Fruit fly (Drosophila melanogaster) whole organism, adult: ENCODE data around the gene CG31441.

Source experiments
- CG11617 ChIP-seq: fragments of 200-800 bp; sonication (Bioruptor generic); optimal IDR thresholded peaks from 2 replicates; lab custom pipeline; 2017; ENCODE audit warnings: mild to moderate bottlenecking, missing biosample characterization, missing genetic modification reagents, missing genetic modification characterization
- CG12768 ChIP-seq: fragments of 200-800 bp; sonication (Bioruptor generic); optimal IDR thresholded peaks from 2 replicates; lab custom pipeline; 2017; ENCODE audit warnings: missing biosample characterization, missing genetic modification characterization, mild to moderate bottlenecking, moderate library complexity, missing genetic modification reagents
- CG14711 ChIP-seq: fragments of 200-800 bp; sonication (Bioruptor generic); optimal IDR thresholded peaks from 2 replicates; lab custom pipeline; 2018; ENCODE audit warnings: missing biosample characterization, mild to moderate bottlenecking, missing genetic modification characterization, moderate library complexity
- CG1620 ChIP-seq: fragments of 200-800 bp; sonication (Bioruptor generic); optimal IDR thresholded peaks from 2 replicates; lab custom pipeline; 2016; ENCODE audit warnings: missing biosample characterization, missing genetic modification characterization
- CG33017 ChIP-seq: fragments of 200-800 bp; sonication (Bioruptor generic); optimal IDR thresholded peaks from 2 replicates; lab custom pipeline; 2018; ENCODE audit warnings: missing biosample characterization, mild to moderate bottlenecking, missing genetic modification characterization, moderate library complexity
- CG5204 ChIP-seq: fragments of 200-800 bp; sonication (Bioruptor generic); optimal IDR thresholded peaks from 2 replicates; lab custom pipeline; 2016; ENCODE audit warnings: missing biosample characterization, missing genetic modification characterization
- CG7045 ChIP-seq: fragments of 200-800 bp; sonication (Bioruptor generic); optimal IDR thresholded peaks from 2 replicates; lab custom pipeline; 2017; ENCODE audit warnings: missing biosample characterization, mild to moderate bottlenecking, missing genetic modification characterization
- CG7101 ChIP-seq: fragments of 200-800 bp; sonication (Bioruptor generic); optimal IDR thresholded peaks from 2 replicates; lab custom pipeline; 2018; ENCODE audit warnings: missing biosample characterization, mild to moderate bottlenecking, missing genetic modification characterization, moderate library complexity
- Clk ChIP-seq: fragments of 200-800 bp; sonication (Bioruptor generic); optimal IDR thresholded peaks from 2 replicates; lab custom pipeline; 2017; ENCODE audit warnings: missing biosample characterization, missing genetic modification characterization
- Crg-1 ChIP-seq: fragments of 200-800 bp; sonication (Bioruptor generic); optimal IDR thresholded peaks from 2 replicates; lab custom pipeline; 2016; ENCODE audit warnings: missing biosample characterization, missing genetic modification characterization
- Hr96 ChIP-seq: fragments of 200-800 bp; sonication (Bioruptor generic); optimal IDR thresholded peaks from 2 replicates; lab custom pipeline; 2016; ENCODE audit warnings: missing biosample characterization, missing genetic modification characterization
- Mnt ChIP-seq: fragments of 200-800 bp; sonication (Bioruptor generic); optimal IDR thresholded peaks from 2 replicates; lab custom pipeline; 2016; ENCODE audit warnings: missing biosample characterization, mild to moderate bottlenecking, missing genetic modification characterization
- bab1 ChIP-seq: fragments of 200-800 bp; sonication (Bioruptor generic); optimal IDR thresholded peaks from 3 replicates; lab custom pipeline; 2019; ENCODE audit warnings: missing biosample characterization, mild to moderate bottlenecking, missing genetic modification characterization, moderate library complexity
- cic ChIP-seq: fragments of 200-800 bp; sonication (Bioruptor generic); optimal IDR thresholded peaks from 2 replicates; lab custom pipeline; 2017; ENCODE audit warnings: missing biosample characterization, mild to moderate bottlenecking, missing genetic modification characterization, moderate library complexity
- cnc ChIP-seq, 2 experiments: fragments of >200 bp; optimal IDR thresholded peaks; 2 replicates each; lab custom pipeline; 2017
- kay ChIP-seq: fragments of 200-800 bp; sonication (Bioruptor generic); peaks from one replicate; lab custom pipeline; 2016; ENCODE audit warnings: missing biosample characterization, missing genetic modification characterization, borderline replicate concordance
- ovo ChIP-seq: fragments of 200-800 bp; sonication (Bioruptor generic); optimal IDR thresholded peaks from 2 replicates; lab custom pipeline; 2016; ENCODE audit warnings: missing biosample characterization, missing genetic modification characterization
- pad ChIP-seq: fragments of 200-800 bp; sonication (Bioruptor generic); optimal IDR thresholded peaks from 3 replicates; lab custom pipeline; 2017; ENCODE audit warnings: missing biosample characterization, missing genetic modification characterization, mild to moderate bottlenecking, moderate library complexity, missing genetic modification reagents
- tj ChIP-seq: fragments of 200-800 bp; sonication (Bioruptor generic); optimal IDR thresholded peaks from 3 replicates; lab custom pipeline; 2017; ENCODE audit warnings: missing biosample characterization, mild to moderate bottlenecking, missing genetic modification characterization, moderate library complexity
- toe ChIP-seq: fragments of 200-800 bp; sonication (Bioruptor generic); optimal IDR thresholded peaks from 2 replicates; lab custom pipeline; 2016; ENCODE audit warnings: missing biosample characterization, missing genetic modification characterization

CG31441 gene

DNA sequence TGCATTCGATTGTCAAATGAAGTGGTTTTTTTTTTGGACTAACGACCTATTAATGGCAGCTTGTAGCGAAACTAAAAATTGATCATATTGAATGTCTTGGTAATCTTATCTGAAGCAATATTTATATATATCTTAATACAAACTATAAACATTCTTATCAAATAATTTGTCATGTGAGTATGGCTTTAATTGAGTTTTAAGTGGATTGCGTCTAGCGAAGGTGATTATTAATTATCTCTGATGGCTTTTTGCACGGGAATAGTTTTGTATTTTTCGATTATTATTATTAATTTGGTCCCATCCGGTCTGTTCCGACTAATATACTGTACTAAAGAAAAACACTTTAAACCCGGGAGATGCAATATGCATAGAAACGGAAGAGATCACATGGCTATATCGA lies 10.8 kb downstream of the CG31441 start:
- no peak for TF ChIP-seq CG14711 (tag; lab: Kevin White, UChicago)
- no peak for TF ChIP-seq ovo
- TF ChIP-seq CG33017 (tag; lab: Kevin White, UChicago), result no peak
- no peak for TF ChIP-seq CG7101 (tag; lab: Kevin White, UChicago)
- TF ChIP-seq pad (GFP tag; lab: Kevin White, UChicago), result no peak
- TF ChIP-seq Hr96 (GFP tag; lab: Kevin White, UChicago), result no peak
- TF ChIP-seq CG5204, result no peak
- TF ChIP-seq cic (GFP tag; lab: Kevin White, UChicago), result no peak
- no peak for TF ChIP-seq CG1620
- no peak for TF ChIP-seq CG11617
- TF ChIP-seq Mnt (GFP tag; lab: Kevin White, UChicago), result no peak
- TF ChIP-seq CG7045 (GFP tag; lab: Kevin White, UChicago), result no peak
- no peak for TF ChIP-seq tj (GFP tag; lab: Kevin White, UChicago)
- TF ChIP-seq Clk (GFP tag; lab: Kevin White, UChicago), result no peak
- no peak for TF ChIP-seq toe (GFP tag; lab: Kevin White, UChicago)
- no peak for TF ChIP-seq cnc (optimal IDR thresholded peaks at IDR 0.05; lab: Kevin White, UChicago)
- TF ChIP-seq Crg-1 (GFP tag; lab: Kevin White, UChicago), result no peak
- TF ChIP-seq bab1 (GFP tag; lab: Kevin White, UChicago), result no peak

- TF ChIP-seq tj (GFP tag; lab: Kevin White, UChicago), result no peak
- no peak for TF ChIP-seq CG33017 (tag; lab: Kevin White, UChicago)
- TF ChIP-seq CG5204, result no peak
- TF ChIP-seq CG11617, result no peak
- TF ChIP-seq toe (GFP tag; lab: Kevin White, UChicago), result no peak
- no peak for TF ChIP-seq Crg-1 (GFP tag; lab: Kevin White, UChicago)
- TF ChIP-seq cic (GFP tag; lab: Kevin White, UChicago), result no peak
- no peak for TF ChIP-seq pad (GFP tag; lab: Kevin White, UChicago)
- TF ChIP-seq CG7101 (tag; lab: Kevin White, UChicago), result no peak
- TF ChIP-seq Mnt (GFP tag; lab: Kevin White, UChicago), result no peak
- TF ChIP-seq CG12768, result no peak
- no peak for TF ChIP-seq Clk (GFP tag; lab: Kevin White, UChicago)
- no peak for TF ChIP-seq cnc (optimal IDR thresholded peaks at IDR 0.05; lab: Kevin White, UChicago)
- no peak for TF ChIP-seq ovo
- TF ChIP-seq kay (GFP tag; lab: Kevin White, UChicago), result no peak
- no peak for TF ChIP-seq CG14711 (tag; lab: Kevin White, UChicago)
- no peak for TF ChIP-seq CG1620
- no peak for TF ChIP-seq CG7045 (GFP tag; lab: Kevin White, UChicago)
Observed at dm6 chr3R:11253768-11254167, 17.7 kb downstream of the CG31441 start.

DNA sequence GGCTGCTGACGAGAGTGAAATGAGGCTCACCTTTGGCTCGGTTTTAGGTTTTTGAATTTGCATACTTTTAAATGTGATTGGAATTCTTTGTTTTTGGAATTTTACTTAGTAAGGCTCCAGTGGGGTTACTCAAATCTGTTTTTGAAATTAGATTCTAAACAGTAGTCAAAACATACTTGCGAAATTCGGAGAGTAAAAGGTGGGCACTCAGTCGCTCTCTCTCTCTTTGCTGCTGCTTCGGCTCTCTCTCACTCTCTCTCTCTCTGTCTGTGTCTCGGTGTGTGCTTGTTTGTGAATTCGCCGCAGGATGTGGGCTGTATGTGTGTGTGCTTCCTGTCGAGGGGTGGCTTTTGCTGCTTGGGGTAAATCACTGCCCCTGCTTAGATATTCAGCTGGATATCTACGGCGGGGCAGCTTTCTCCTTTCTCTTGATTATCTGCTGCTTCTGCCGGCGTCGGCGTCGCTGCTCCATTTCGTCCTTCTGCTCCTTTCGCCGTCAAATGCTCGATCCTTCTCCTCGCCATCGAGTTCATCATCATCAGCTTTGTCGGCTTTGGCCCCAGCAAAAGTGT lies 18.4 kb downstream of the CG31441 start:
- TF ChIP-seq Mnt (GFP tag; lab: Kevin White, UChicago) (no peak), pad (GFP tag; lab: Kevin White, UChicago) (peak; percentile 90)

- no peak for TF ChIP-seq CG7045 (GFP tag; lab: Kevin White, UChicago)
- TF ChIP-seq Clk (GFP tag; lab: Kevin White, UChicago), result no peak
- no peak for TF ChIP-seq CG1620
- no peak for TF ChIP-seq toe (GFP tag; lab: Kevin White, UChicago)
- no peak for TF ChIP-seq cnc (optimal IDR thresholded peaks at IDR 0.05; lab: Kevin White, UChicago)
- no peak for TF ChIP-seq CG14711 (tag; lab: Kevin White, UChicago)
- no peak for TF ChIP-seq bab1 (GFP tag; lab: Kevin White, UChicago)
- no peak for TF ChIP-seq ovo
- TF ChIP-seq CG11617, result no peak
- TF ChIP-seq kay (GFP tag; lab: Kevin White, UChicago), result no peak
- no peak for TF ChIP-seq pad (GFP tag; lab: Kevin White, UChicago)
- no peak for TF ChIP-seq cic (GFP tag; lab: Kevin White, UChicago)
- no peak for TF ChIP-seq Mnt (GFP tag; lab: Kevin White, UChicago)
- no peak for TF ChIP-seq tj (GFP tag; lab: Kevin White, UChicago)
- TF ChIP-seq Crg-1 (GFP tag; lab: Kevin White, UChicago), result no peak
Observed at dm6 chr3R:11257537-11257936, 21.5 kb downstream of the CG31441 start.

dm6 chr3R:11260966-11261530 lies 25.0 kb downstream of the CG31441 start:
- TF ChIP-seq CG1620 (no peak), cnc (optimal IDR thresholded peaks at IDR 0.05; lab: Kevin White, UChicago) (no peak), CG7101 (tag; lab: Kevin White, UChicago) (no peak), cic (GFP tag; lab: Kevin White, UChicago) (no peak), toe (GFP tag; lab: Kevin White, UChicago) (no peak), pad (GFP tag; lab: Kevin White, UChicago) (no peak), CG14711 (tag; lab: Kevin White, UChicago) (no peak), tj (GFP tag; lab: Kevin White, UChicago) (no peak), Mnt (GFP tag; lab: Kevin White, UChicago) (no peak), CG7045 (GFP tag; lab: Kevin White, UChicago) (no peak), CG11617 (no peak), CG33017 (tag; lab: Kevin White, UChicago) (no peak), ovo (no peak), CG5204 (no peak), Clk (GFP tag; lab: Kevin White, UChicago) (no peak)

DNA sequence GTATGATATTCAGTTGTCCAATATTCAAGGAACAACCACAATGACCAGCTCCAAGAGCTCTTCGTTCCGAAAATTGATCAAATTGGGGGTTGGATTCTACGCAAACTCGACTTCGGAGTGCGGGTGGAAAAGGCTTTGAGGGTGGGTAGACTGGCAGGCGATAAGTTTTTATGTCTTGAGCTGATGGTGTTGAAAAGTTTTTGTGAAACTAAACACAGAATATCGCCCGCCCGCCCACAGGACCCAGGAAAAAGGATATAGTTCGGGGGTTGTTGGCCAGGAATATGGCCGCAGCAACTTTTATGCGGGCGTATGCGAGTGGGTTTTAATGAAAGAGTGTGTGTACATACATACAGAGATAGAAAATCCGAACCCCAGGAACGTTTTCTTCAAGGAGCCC lies 27.5 kb downstream of the CG31441 start:
- no peak for TF ChIP-seq kay (GFP tag; lab: Kevin White, UChicago)
- TF ChIP-seq tj (GFP tag; lab: Kevin White, UChicago), result no peak
- no peak for TF ChIP-seq cic (GFP tag; lab: Kevin White, UChicago)
- TF ChIP-seq CG1620, result no peak
- no peak for TF ChIP-seq CG33017 (tag; lab: Kevin White, UChicago)
- no peak for TF ChIP-seq CG5204
